Worm (Caenorhabditis elegans): ENCODE results near the gene srh-72.
A peak's percentile ranks its signal among the peaks of the same experiment; 100 is the strongest.

The srh-72 gene

DNA sequence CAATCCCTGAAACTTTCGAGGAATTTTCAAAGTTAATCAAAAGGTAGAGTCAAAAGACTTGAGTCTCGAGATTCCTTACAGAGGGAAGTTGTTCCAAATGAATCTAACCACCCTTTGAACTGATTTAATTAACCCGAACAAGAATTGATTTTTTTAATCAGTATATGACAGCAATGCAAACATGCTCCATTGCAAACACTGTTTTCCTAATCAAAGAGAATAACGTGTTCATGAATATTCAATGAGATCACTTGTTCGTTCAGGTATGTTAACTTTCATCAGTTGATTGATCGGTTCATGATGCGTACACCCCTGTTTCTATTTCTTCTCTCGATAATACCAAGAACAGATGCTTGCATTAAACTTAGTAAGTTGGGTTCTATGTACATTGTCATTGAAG is 14.7 kb downstream of the srh-72 start, which contains the start of gene C08E3.14 (continued):
- no peak for TF ChIP-seq hmg-1.1 (GFP tag; IDR thresholded peaks at IDR 0.05)
- TF ChIP-seq ces-1 (GFP tag; optimal IDR thresholded peaks at IDR 0.05) = no peak
- TF ChIP-seq lin-38 (GFP tag; IDR thresholded peaks at IDR 0.05) = no peak
- TF ChIP-seq set-16 (GFP tag; IDR thresholded peaks at IDR 0.05) = no peak
- no peak for TF ChIP-seq F49E8.2 (tag; optimal IDR thresholded peaks at IDR 0.05; ENCODE audit: borderline replicate concordance)

DNA sequence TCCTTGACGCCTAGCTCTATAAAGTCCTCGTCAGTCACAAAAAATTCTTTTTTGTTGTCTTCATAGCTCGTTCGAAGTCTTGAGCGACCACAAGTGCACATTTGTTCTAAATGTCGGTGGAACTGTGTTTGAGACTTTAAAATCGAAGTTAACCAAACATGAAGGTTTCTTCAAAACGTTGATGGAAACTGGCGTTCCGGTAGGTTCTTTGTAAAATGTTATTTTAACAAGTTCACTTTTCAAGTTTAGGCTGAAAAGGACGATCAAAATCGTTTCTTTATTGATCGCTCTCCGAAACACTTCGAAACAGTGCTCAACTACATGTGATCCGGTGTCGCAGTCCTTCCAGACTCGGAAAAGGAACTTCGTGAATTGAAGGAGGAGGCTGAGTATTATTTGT is 15.8 kb downstream of the srh-72 start, which contains the start of gene fbxa-160:
Gene fbxa-160, minus strand, starts transcription at position 101 of the 400 bp plus-strand sequence.
- no peak for TF ChIP-seq egl-27 (tag; optimal IDR thresholded peaks at IDR 0.05)
- TF ChIP-seq nhr-42 (GFP tag; IDR thresholded peaks at IDR 0.05) = no peak
- no peak for TF ChIP-seq nhr-11 (tag; optimal IDR thresholded peaks at IDR 0.05)
- TF ChIP-seq lir-3 (tag; optimal IDR thresholded peaks at IDR 0.05) = no peak
- TF ChIP-seq Y75B8A.6 (GFP tag; IDR thresholded peaks at IDR 0.05) = no peak
- TF ChIP-seq set-16 (GFP tag; IDR thresholded peaks at IDR 0.05) = no peak
- TF ChIP-seq unc-130 (GFP tag; optimal IDR thresholded peaks at IDR 0.05) = no peak
- no peak for TF ChIP-seq lin-38 (GFP tag; IDR thresholded peaks at IDR 0.05)
- no peak for TF ChIP-seq spr-1 (tag; optimal IDR thresholded peaks at IDR 0.05)
- no peak for TF ChIP-seq nhr-28 (tag; optimal IDR thresholded peaks at IDR 0.05)
- no peak for TF ChIP-seq mxl-2 (GFP tag; conservative IDR thresholded peaks at IDR 0.05)
- TF ChIP-seq sdz-12 (GFP tag; optimal IDR thresholded peaks at IDR 0.05) = no peak
- TF ChIP-seq daf-19 (GFP tag; conservative IDR thresholded peaks at IDR 0.05) = no peak
- TF ChIP-seq ztf-11 (tag; optimal IDR thresholded peaks at IDR 0.05) = no peak
- no peak for TF ChIP-seq nhr-25 (tag; optimal IDR thresholded peaks at IDR 0.05; ENCODE audit: borderline replicate concordance, insufficient read depth)

DNA sequence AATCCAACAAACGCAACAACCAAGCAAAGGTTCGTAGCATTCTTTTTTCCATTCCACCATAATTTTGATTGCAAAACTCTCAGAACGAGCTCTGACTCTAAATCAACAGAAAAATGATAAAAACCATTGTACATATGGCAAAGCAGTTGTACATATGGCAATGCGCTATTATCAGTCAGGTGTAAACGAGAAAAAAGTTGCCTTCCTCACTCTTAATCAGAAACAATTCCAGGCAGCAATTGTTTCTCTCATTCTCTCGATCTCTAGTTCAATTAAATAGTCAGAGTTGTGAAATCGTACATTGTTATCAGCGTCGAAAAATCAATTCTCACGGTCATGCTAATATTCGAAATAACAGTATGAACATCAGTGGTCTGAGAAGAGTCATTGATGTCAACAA is 18.6 kb downstream of the srh-72 start:
- TF ChIP-seq snpc-4 (tag; optimal IDR thresholded peaks at IDR 0.05) (no peak), nhr-28 (tag; optimal IDR thresholded peaks at IDR 0.05) (peak; percentile 45), pqm-1 (tag; optimal IDR thresholded peaks at IDR 0.05) (peak; percentile 95), unc-62 (GFP tag; optimal IDR thresholded peaks at IDR 0.05 in 1 of 2) (peak in 1 of 2 experiments; percentile 71), unc-62 (tag; optimal IDR thresholded peaks at IDR 0.05) (no peak), Y5F2A.4 (GFP tag; optimal IDR thresholded peaks at IDR 0.05) (no peak), mxl-3 (GFP tag; optimal IDR thresholded peaks at IDR 0.05) (peak; percentile 15)

DNA sequence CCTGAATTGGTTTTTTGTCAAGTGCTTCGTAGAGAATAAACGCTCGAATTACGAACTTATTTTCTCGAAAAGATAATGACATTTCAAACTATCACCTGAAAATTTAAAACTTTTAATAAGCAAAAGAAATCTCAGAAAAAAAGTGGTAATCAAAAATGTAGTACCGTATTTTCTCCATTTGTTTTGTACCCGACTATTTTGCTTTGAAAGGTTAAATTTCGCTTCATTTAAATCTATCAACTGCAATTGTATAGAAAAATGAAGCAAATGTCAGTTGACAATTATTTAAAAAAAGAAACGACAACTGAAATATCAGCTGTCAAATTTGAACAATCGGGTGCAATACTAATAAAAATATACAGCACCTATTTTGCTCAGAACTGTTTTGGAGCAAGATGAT is 19.2 kb downstream of the srh-72 start, which contains the start of gene fbxa-158:
Gene fbxa-158, minus strand, starts transcription at position 101 of the 400 bp plus-strand sequence.
- TF ChIP-seq tra-1 (GFP tag; IDR thresholded peaks at IDR 0.05) = no peak

DNA sequence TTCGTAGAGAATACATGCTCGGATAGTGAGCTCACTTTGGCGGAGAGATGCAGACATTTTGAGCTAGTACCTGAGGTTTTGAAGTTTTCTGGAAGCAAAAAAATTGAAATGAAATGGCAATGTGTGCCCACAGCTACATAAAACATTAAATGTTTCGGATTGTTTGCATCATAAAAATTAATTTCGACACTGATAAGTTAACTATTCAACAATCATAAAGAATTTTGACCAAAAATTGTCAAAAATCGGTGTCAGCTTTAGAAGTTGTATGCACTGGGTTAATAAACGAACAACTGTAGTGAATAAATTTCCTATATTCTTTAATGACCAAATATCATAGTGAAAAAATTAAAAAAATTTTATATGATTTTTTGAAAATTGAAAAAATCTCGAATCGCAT is 21.4 kb downstream of the srh-72 start, which contains the start of gene fbxa-166:
Gene fbxa-166, minus strand, starts transcription at position 101 of the 400 bp plus-strand sequence.
- TF ChIP-seq nhr-25 (tag; optimal IDR thresholded peaks at IDR 0.05; ENCODE audit: borderline replicate concordance, insufficient read depth) (no peak), zip-2 (tag; optimal IDR thresholded peaks at IDR 0.05) (no peak), aha-1 (tag) (peak; percentile 45), zfp-3 (GFP tag; conservative IDR thresholded peaks at IDR 0.05) (no peak)

DNA sequence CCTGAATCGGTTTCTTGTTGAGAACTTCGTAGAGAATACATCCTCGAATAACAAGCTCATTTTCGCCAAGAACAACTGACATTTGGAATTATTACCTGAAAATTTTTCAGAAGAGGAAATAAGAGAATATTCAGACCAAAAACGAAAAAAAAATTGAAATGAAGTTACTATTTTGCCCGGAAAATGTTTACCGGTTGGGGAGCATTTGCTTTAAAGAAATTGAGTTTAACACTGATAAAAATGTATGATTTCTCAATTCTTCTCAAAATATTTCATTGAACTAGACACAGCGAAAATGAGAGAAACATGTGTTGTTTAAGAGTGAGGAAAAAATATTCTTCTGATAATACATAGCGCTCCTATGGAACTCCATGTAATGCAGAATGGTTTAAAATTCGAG is 24.0 kb downstream of the srh-72 start, which contains the start of gene fbxa-165:
Gene fbxa-165, minus strand, starts transcription at position 101 of the 400 bp plus-strand sequence.
- TF ChIP-seq tag-97 (GFP tag; IDR thresholded peaks at IDR 0.05) (no peak), gei-8 (GFP tag; optimal IDR thresholded peaks at IDR 0.05) (no peak), unc-62 (GFP tag; optimal IDR thresholded peaks at IDR 0.05 in 1 of 2) (peak in 1 of 2 experiments; percentile 36), unc-62 (tag; optimal IDR thresholded peaks at IDR 0.05) (no peak)

DNA sequence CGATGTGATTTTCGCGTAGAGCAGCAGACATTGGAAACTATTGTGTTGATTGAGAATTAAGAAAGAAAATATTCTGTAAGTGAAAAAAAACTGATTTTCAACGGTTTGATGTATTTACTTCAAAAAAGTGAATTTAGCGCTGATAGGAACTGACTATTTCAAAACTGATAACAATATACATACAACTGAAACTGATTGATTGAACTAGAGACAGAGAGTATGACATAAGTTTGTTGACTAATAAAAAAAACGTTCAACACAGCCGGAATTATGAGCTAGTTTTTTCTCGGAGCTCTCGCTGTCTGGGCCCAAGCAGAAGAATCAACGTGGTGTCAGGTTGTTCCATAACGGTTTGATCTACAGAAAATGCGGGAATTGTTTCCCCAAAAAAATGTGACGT is 26.4 kb downstream of the srh-72 start, which contains the start of gene fbxa-164:
Gene fbxa-164, minus strand, starts transcription at position 101 of the 400 bp plus-strand sequence.
- TF ChIP-seq zag-1 (tag; optimal IDR thresholded peaks at IDR 0.05) = no peak
- TF ChIP-seq daf-16 (GFP tag; optimal IDR thresholded peaks at IDR 0.05) = no peak
- peak; percentile 73 for TF ChIP-seq daf-16 (tag; optimal IDR thresholded peaks at IDR 0.05)
- TF ChIP-seq ces-1 (GFP tag; optimal IDR thresholded peaks at IDR 0.05) = no peak
- TF ChIP-seq spr-1 (tag; optimal IDR thresholded peaks at IDR 0.05) = no peak
- no peak for TF ChIP-seq egl-27 (tag; optimal IDR thresholded peaks at IDR 0.05)
- peak; percentile 13 for TF ChIP-seq nhr-28 (tag; optimal IDR thresholded peaks at IDR 0.05)
- TF ChIP-seq duxl-1 (tag; optimal IDR thresholded peaks at IDR 0.05; ENCODE audit: poor library complexity) = no peak
- no peak for TF ChIP-seq Y75B8A.6 (GFP tag; IDR thresholded peaks at IDR 0.05)
- no peak for TF ChIP-seq R02D3.7 (tag; optimal IDR thresholded peaks at IDR 0.05)
